Fruit fly (Drosophila melanogaster) whole organism, prepupa: Measurements from ENCODE around the gene CG33985.

Experiments used
- CG11762 ChIP-seq: fragments of 200-800 bp; sonication (Bioruptor generic); optimal IDR thresholded peaks from 3 replicates; lab custom pipeline; 2016; ENCODE audit warnings: missing biosample characterization, missing genetic modification characterization; ENCODE audit not compliant: insufficient read depth
- CG11902 ChIP-seq: fragments of 200-800 bp; sonication (Bioruptor generic); optimal IDR thresholded peaks from 3 replicates; lab custom pipeline; 2016; ENCODE audit warnings: missing biosample characterization, missing genetic modification characterization
- CG15336 ChIP-seq: fragments of 200-800 bp; sonication (Bioruptor generic); IDR thresholded peaks from 2 replicates; pipeline ENCODE4 v1.3.6; 2022; ENCODE audit warnings: missing biosample characterization, missing genetic modification characterization
- CG1621 ChIP-seq: fragments of 200-800 bp; sonication (Bioruptor generic); optimal IDR thresholded peaks from 3 replicates; lab custom pipeline; 2018; ENCODE audit warnings: missing biosample characterization, mild to moderate bottlenecking, missing genetic modification characterization
- CG31627 ChIP-seq: fragments of 200-800 bp; sonication (Bioruptor generic); optimal IDR thresholded peaks from 3 replicates; lab custom pipeline; 2016; ENCODE audit warnings: missing biosample characterization, missing genetic modification characterization
- CG32006 ChIP-seq: fragments of 200-800 bp; sonication (Bioruptor generic); optimal IDR thresholded peaks from 3 replicates; lab custom pipeline; 2017; ENCODE audit warnings: missing biosample characterization, mild to moderate bottlenecking, missing genetic modification characterization
- CG34406 ChIP-seq: fragments of 200-800 bp; sonication (Bioruptor generic); optimal IDR thresholded peaks from 3 replicates; lab custom pipeline; 2016; ENCODE audit warnings: missing biosample characterization, missing genetic modification characterization
- CG3919 ChIP-seq: fragments of 200-800 bp; sonication (Bioruptor generic); optimal IDR thresholded peaks from 3 replicates; lab custom pipeline; 2016; ENCODE audit warnings: missing biosample characterization, missing genetic modification characterization
- CG4318 ChIP-seq: fragments of 200-800 bp; sonication (Bioruptor generic); optimal IDR thresholded peaks from 3 replicates; lab custom pipeline; 2017; ENCODE audit warnings: missing biosample characterization, mild to moderate bottlenecking, missing genetic modification characterization
- CG6792 ChIP-seq: fragments of 200-800 bp; sonication (Bioruptor generic); optimal IDR thresholded peaks from 3 replicates; lab custom pipeline; 2016; ENCODE audit warnings: missing biosample characterization, missing genetic modification characterization
- CG6808 ChIP-seq: fragments of 200-800 bp; sonication (Bioruptor generic); optimal IDR thresholded peaks from 3 replicates; lab custom pipeline; 2017; ENCODE audit warnings: missing biosample characterization, missing genetic modification characterization, mild to moderate bottlenecking, moderate library complexity, missing genetic modification reagents
- CG7368 ChIP-seq: fragments of 200-800 bp; sonication (Bioruptor generic); optimal IDR thresholded peaks from 3 replicates; lab custom pipeline; 2016; ENCODE audit warnings: missing biosample characterization, missing genetic modification characterization
- CG8119 ChIP-seq: fragments of 200-800 bp; sonication (Bioruptor generic); IDR thresholded peaks from 3 replicates; pipeline ENCODE4 v1.3.6; 2022; ENCODE audit warnings: missing biosample characterization, missing genetic modification characterization
- CG8632 ChIP-seq: fragments of 200-800 bp; sonication (Bioruptor generic); optimal IDR thresholded peaks from 3 replicates; lab custom pipeline; 2016; ENCODE audit warnings: missing biosample characterization, missing genetic modification characterization
- Hr38 ChIP-seq: sonication (Bioruptor generic); optimal IDR thresholded peaks from 2 replicates; lab custom pipeline; 2016; ENCODE audit warnings: missing biosample characterization, missing genetic modification characterization
- Hr39 ChIP-seq: fragments of 200-800 bp; sonication (Bioruptor generic); optimal IDR thresholded peaks from 2 replicates; lab custom pipeline; 2016; ENCODE audit warnings: missing biosample characterization, missing genetic modification characterization
- Met ChIP-seq: fragments of 200-800 bp; sonication (Bioruptor generic); optimal IDR thresholded peaks from 3 replicates; lab custom pipeline; 2016; ENCODE audit warnings: missing biosample characterization, missing genetic modification characterization
- Smox ChIP-seq: fragments of 200-800 bp; sonication (Bioruptor generic); optimal IDR thresholded peaks from 3 replicates; lab custom pipeline; 2016; ENCODE audit warnings: missing biosample characterization, missing genetic modification characterization
- Sox14 ChIP-seq: fragments of 200-800 bp; sonication (Bioruptor generic); optimal IDR thresholded peaks from 3 replicates; lab custom pipeline; 2016; ENCODE audit warnings: missing biosample characterization, missing genetic modification characterization
- achi ChIP-seq: fragments of 200-800 bp; sonication (Bioruptor generic); optimal IDR thresholded peaks from 3 replicates; lab custom pipeline; 2016; ENCODE audit warnings: missing biosample characterization, missing genetic modification characterization
- acj6 ChIP-seq: fragments of 200-800 bp; sonication (Bioruptor generic); optimal IDR thresholded peaks from 3 replicates; lab custom pipeline; 2016; ENCODE audit warnings: missing biosample characterization, missing genetic modification characterization
- cyc ChIP-seq: fragments of 200-800 bp; sonication (Bioruptor generic); optimal IDR thresholded peaks from 3 replicates; lab custom pipeline; 2016; ENCODE audit warnings: missing biosample characterization, missing genetic modification characterization
- dsx ChIP-seq: fragments of 200-800 bp; optimal IDR thresholded peaks from 3 replicates; lab custom pipeline; 2019; ENCODE audit warnings: missing biosample characterization, mild to moderate bottlenecking, missing genetic modification characterization, moderate library complexity; ENCODE audit not compliant: poor library complexity, severe bottlenecking
- eg ChIP-seq: fragments of 200-800 bp; sonication (Bioruptor generic); IDR thresholded peaks from 3 replicates; pipeline ENCODE4 v1.3.6; 2022; ENCODE audit warnings: missing biosample characterization, missing genetic modification characterization
- fd59A ChIP-seq: fragments of 200-800 bp; sonication (Bioruptor generic); optimal IDR thresholded peaks from 2 replicates; lab custom pipeline; 2017; ENCODE audit warnings: missing biosample characterization, mild to moderate bottlenecking, missing genetic modification characterization, missing genetic modification reagents
- fkh ChIP-seq: fragments of 200-800 bp; sonication (Bioruptor generic); optimal IDR thresholded peaks from 3 replicates; lab custom pipeline; 2017; ENCODE audit warnings: missing biosample characterization, mild to moderate bottlenecking, missing genetic modification characterization, moderate library complexity
- pdm3 ChIP-seq: fragments of 200-800 bp; sonication (Bioruptor generic); optimal IDR thresholded peaks from 3 replicates; lab custom pipeline; 2016; ENCODE audit warnings: missing biosample characterization, missing genetic modification characterization
- spab ChIP-seq: fragments of 200-800 bp; sonication (Bioruptor generic); optimal IDR thresholded peaks from 2 replicates; lab custom pipeline; 2017; ENCODE audit warnings: missing biosample characterization, mild to moderate bottlenecking, missing genetic modification characterization, missing genetic modification reagents
- svp ChIP-seq: fragments of 200-800 bp; sonication (Bioruptor generic); peaks from one replicate; lab custom pipeline; 2016; ENCODE audit warnings: missing biosample characterization, missing genetic modification characterization
- vri ChIP-seq: fragments of 200-800 bp; sonication (Bioruptor generic); optimal IDR thresholded peaks from 3 replicates; lab custom pipeline; 2016; ENCODE audit warnings: missing biosample characterization, mild to moderate bottlenecking, missing genetic modification characterization

The CG33985 gene

DNA sequence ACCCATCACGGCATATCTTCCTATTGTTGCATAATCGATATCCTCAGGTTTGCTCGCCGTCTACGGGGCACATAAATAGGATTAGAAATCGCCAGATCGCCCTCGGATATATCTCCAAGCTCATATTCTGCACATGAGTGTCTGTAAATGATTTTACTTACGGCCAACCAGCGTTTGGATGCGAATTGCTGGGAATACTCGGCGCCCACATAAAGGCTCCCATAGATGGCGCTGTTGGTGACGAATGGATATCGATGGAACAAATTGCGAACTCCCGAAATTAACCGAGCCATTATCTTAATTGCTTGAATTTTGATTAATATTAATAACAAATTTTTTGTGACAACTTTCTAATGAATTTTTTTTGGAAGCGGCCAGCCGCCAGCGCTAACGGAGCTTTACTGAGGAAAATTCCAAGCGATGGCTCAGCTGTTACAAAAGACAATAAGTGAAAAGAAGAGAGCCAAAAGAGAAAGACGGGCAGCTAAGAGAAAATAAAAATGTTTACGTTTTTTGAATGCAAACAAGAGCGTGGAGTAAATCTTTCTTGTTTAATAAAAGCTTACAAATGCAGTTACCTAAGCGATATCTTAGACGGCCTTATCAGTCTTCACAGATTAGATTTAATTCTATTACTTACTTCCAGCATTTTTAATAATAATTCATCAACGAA lies 31.9 kb downstream of the CG33985 start (continued):
- TF ChIP-seq CG11762 (GFP tag; lab: Kevin White, UChicago) = no peak

DNA sequence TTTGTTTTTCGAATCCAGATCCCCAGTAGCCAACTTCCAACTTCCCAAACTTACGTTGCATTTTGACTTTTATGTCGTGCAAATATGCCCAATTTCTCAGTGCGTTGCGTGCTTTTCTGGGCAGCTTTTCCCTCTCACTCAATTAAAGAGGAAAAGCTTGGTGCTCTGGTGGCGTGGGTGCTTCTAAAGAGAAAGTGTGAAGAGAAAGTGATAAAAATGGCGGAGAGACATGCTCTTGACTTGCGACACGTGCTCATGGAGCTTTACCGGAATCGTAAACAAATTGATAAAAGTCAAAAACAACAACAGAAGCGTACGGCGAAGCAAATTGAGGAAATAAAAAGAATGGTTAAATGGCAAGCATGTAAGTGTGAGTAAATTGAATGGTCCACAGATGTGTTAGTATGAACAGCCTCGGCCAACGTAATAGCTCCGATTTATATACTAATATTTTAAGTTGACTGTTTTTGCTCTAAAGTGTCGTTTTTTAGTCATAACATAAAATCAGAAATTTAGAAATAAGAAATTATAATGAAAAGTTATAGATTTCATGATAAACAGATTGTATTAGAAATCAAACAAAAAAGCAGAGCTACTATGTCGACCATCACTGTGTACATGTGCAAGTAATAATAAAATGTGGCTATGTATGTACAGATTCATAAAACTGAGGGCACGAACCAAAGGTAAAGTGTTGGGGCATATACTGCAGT lies 32.6 kb downstream of the CG33985 start:
- TF ChIP-seq Smox (GFP tag; lab: Kevin White, UChicago) = no peak
- TF ChIP-seq spab = no peak
- TF ChIP-seq Sox14 (GFP tag; lab: Kevin White, UChicago) = no peak
- TF ChIP-seq CG34406 = no peak
- peak; percentile 9 for TF ChIP-seq CG32006 (GFP tag; lab: Kevin White, UChicago)
- no peak for TF ChIP-seq CG6808
- no peak for TF ChIP-seq svp
- TF ChIP-seq CG6792 = no peak
- no peak for TF ChIP-seq CG7368 (GFP tag; lab: Kevin White, UChicago)
- no peak for TF ChIP-seq CG8632 (GFP tag; lab: Kevin White, UChicago)
- TF ChIP-seq eg (GFP tag; lab: Robert Waterston, UW) = no peak
- TF ChIP-seq CG8119 (GFP tag; lab: Robert Waterston, UW) = no peak
- TF ChIP-seq dsx = no peak
- TF ChIP-seq fkh (GFP tag; lab: Kevin White, UChicago) = peak; percentile 14
- no peak for TF ChIP-seq vri
- TF ChIP-seq CG4318 (GFP tag; lab: Kevin White, UChicago) = no peak

DNA sequence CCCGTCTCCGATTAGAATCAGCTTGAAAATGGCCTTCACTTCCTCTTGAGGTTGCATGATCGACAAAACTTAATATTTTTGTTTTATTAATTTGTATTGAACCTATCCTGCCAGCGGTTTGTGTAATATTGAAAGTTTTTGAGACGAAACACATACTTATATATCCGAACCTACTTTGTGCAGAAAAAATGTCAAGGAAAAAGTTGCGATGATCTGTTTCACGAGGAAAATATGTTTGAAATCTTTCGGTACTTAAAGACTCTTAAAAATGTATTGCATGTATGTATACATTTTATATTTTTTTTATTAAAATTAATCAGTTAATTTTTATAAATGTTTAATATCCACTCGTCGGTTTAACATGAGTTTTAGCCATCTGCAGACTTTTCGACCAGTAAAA lies 41.3 kb downstream of the CG33985 start, which contains the start of gene Ran-like:
Gene Ran-like (minus strand): TSS at position 101 of the 400 bp plus-strand sequence.
- TF ChIP-seq cyc (GFP tag; lab: Kevin White, UChicago) (no peak), acj6 (no peak), Hr39 (GFP tag; lab: Kevin White, UChicago) (no peak), CG1621 (tag; lab: Kevin White, UChicago) (no peak), CG15336 (GFP tag; lab: Robert Waterston, UW) (no peak), dsx (no peak), CG8632 (GFP tag; lab: Kevin White, UChicago) (no peak), CG3919 (GFP tag; lab: Kevin White, UChicago) (no peak), Hr38 (GFP tag; lab: Kevin White, UChicago) (no peak), achi (GFP tag; lab: Kevin White, UChicago) (no peak), CG6792 (no peak), spab (no peak), fd59A (no peak), pdm3 (GFP tag; lab: Kevin White, UChicago) (no peak), CG11902 (GFP tag; lab: Kevin White, UChicago) (no peak), CG31627 (no peak), Met (GFP tag; lab: Kevin White, UChicago) (no peak), CG11762 (GFP tag; lab: Kevin White, UChicago) (no peak)
